Worm (Caenorhabditis elegans) whole organism, L2 larva: ENCODE results near the gene Y79H2A.3.

Source experiments
- dmd-4 ChIP-seq: sonication (generic microtip); optimal IDR thresholded peaks from 2 replicates; lab custom pipeline; 2017; ENCODE audit warnings: missing biosample characterization, missing genetic modification characterization
- egl-27 ChIP-seq: sonication (generic microtip); optimal IDR thresholded peaks from 3 replicates; lab custom pipeline; 2017; ENCODE audit warnings: missing biosample characterization, missing genetic modification reagents, missing genetic modification characterization
- zag-1 ChIP-seq: fragments of 150-350 bp; optimal IDR thresholded peaks from 2 replicates; lab custom pipeline; 2014; ENCODE audit warnings: missing biosample characterization, missing genetic modification characterization

DNA sequence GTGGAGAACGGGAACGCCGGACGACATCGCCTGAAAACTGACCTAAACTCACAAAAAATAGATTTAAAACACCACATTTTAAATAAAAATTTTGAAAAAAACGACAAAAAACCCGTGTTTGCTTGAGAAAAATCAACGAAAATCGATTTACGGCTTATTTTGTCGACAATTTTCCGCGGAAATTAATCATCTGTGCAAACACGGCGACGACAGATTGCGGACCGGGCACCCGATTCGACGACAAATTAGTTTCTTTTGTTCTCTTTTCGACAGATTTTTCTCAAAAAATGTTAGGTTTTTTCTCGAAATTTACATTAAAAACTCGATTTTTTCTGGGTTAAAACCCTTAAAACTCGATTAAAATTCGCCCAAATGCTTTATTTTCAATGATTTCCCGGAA lies 6.3 kb upstream of the Y79H2A.3 start, which contains the start of gene arx-3:
- no peak for TF ChIP-seq dmd-4 (tag; lab: Kevin White, UChicago)
- TF ChIP-seq zag-1 (tag; lab: Kevin White, UChicago): no peak
- no peak for TF ChIP-seq egl-27
